Worm (Caenorhabditis elegans): ENCODE data around the gene mpc-1.
A peak's percentile ranks its signal among the peaks of the same experiment; 100 is the strongest.

Gene mpc-1

DNA sequence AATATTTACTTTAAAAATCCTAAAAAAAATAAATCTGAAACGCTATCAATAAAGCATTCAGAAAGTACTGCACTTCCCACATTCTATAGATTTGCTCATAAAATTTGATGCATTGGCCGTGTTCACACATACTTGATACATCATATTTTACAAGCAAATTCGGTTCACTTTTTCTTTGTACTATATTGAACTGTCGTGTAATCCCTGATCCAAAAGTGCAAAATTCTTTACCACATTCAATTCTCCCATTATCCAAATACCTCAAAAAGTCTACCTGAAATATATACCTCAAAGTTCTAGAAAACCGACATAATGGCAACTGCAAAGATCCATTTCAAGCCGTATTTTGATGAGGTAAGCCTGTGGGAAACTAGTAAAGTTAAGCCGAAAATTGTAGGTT is 28.5 kb downstream of the mpc-1 start, which contains the start of gene nex-3:
nex-3 (plus strand) TSS at position 301 of the 400 bp plus-strand sequence.
- no peak for TF ChIP-seq unc-120 (tag; optimal IDR thresholded peaks at IDR 0.05; ENCODE audit: poor library complexity, severe bottlenecking)
- TF ChIP-seq ceh-83 (GFP tag; optimal IDR thresholded peaks at IDR 0.05) = no peak
- TF ChIP-seq blmp-1 (tag; optimal IDR thresholded peaks at IDR 0.05) = no peak
- TF ChIP-seq mab-5 (tag; optimal IDR thresholded peaks at IDR 0.05) = no peak
- no peak for TF ChIP-seq unc-62 (GFP tag; optimal IDR thresholded peaks at IDR 0.05)

DNA sequence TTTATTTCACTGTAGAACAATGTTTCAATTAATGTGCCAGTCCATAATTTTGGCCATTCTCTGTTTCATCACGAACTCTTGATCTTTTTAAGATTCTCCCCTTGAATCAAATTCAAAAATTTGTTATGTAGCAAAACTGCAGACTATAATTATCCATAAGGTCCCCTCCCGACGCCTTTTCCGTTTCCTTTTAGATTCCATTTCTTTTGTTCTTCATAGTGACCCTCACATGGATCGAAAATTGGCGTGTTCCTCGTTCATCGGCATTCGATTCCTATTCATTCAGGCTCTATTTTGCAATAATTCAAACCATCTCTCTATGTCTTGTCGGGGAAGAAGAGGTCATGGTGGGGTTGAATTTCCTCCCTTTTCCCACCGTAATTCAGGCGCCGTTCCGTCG is 31.2 kb downstream of the mpc-1 start:
- TF ChIP-seq ceh-43 (GFP tag; optimal IDR thresholded peaks at IDR 0.05) (peak; percentile 96), ceh-83 (GFP tag; optimal IDR thresholded peaks at IDR 0.05) (no peak)

DNA sequence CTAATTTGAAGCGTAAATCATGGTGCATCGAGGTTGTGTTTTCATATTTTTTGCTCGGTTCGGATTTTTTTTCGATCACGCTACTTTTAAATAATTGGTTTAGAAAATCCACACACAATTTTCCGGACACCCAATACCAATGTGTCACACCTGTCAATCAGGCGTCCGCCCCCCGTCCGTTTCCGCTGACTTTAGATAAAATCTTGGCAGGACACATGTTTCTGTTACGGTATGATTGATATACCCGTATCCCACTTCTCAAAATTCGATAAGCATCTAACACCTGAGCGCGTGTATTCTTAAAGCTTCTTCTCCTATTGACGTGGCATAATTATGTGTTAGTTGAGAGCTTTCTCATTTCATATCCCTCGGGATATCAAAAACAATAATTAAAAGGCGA is 34.8 kb downstream of the mpc-1 start:
- peak; percentile 18 for TF ChIP-seq nhr-2 (tag; optimal IDR thresholded peaks at IDR 0.05)
- peak; percentile 80 for TF ChIP-seq unc-62 (GFP tag; optimal IDR thresholded peaks at IDR 0.05)
- peak; percentile 67 for TF ChIP-seq elt-1 (tag; optimal IDR thresholded peaks at IDR 0.05; ENCODE audit: borderline replicate concordance, insufficient read depth)
- no peak for TF ChIP-seq mls-2 (tag; optimal IDR thresholded peaks at IDR 0.05)
- TF ChIP-seq ceh-43 (GFP tag; optimal IDR thresholded peaks at IDR 0.05) = peak; percentile 77

DNA sequence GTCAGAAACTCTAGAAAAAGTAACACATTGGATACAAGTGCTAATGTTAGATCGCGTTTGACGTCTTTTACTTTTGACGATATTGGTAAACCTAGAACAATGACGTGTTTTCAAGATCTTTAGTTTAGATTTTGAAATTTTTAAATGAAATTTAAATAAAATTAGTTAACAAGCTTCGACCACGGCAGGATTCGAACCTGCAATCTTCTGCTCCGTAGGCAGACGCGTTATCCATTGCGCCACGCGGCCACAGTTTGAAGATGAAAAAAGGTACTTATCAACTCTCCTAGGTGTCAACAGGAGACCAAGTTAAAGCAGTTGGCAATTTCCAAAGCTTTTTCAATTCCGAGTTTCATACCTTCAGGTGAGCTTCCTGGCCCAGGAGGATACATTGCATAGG is 36.1 kb downstream of the mpc-1 start:
- TF ChIP-seq mls-2 (tag; optimal IDR thresholded peaks at IDR 0.05) (no peak), nhr-12 (tag; optimal IDR thresholded peaks at IDR 0.05) (no peak), ceh-83 (GFP tag; optimal IDR thresholded peaks at IDR 0.05) (no peak), mep-1 (tag; optimal IDR thresholded peaks at IDR 0.05) (no peak), elt-3 (tag; optimal IDR thresholded peaks at IDR 0.05) (no peak), tbx-8 (GFP tag; optimal IDR thresholded peaks at IDR 0.05) (no peak), nhr-76 (tag; optimal IDR thresholded peaks at IDR 0.05) (no peak), unc-62 (GFP tag; optimal IDR thresholded peaks at IDR 0.05) (no peak), ham-2 (GFP tag; optimal IDR thresholded peaks at IDR 0.05) (no peak), drap-1 (GFP tag; optimal IDR thresholded peaks at IDR 0.05) (no peak), ceh-43 (GFP tag; optimal IDR thresholded peaks at IDR 0.05) (no peak), lin-32 (GFP tag; optimal IDR thresholded peaks at IDR 0.05) (no peak), sem-2 (GFP tag; optimal IDR thresholded peaks at IDR 0.05) (no peak), nhr-2 (tag; optimal IDR thresholded peaks at IDR 0.05) (no peak), lin-13 (tag; optimal IDR thresholded peaks at IDR 0.05) (no peak)

DNA sequence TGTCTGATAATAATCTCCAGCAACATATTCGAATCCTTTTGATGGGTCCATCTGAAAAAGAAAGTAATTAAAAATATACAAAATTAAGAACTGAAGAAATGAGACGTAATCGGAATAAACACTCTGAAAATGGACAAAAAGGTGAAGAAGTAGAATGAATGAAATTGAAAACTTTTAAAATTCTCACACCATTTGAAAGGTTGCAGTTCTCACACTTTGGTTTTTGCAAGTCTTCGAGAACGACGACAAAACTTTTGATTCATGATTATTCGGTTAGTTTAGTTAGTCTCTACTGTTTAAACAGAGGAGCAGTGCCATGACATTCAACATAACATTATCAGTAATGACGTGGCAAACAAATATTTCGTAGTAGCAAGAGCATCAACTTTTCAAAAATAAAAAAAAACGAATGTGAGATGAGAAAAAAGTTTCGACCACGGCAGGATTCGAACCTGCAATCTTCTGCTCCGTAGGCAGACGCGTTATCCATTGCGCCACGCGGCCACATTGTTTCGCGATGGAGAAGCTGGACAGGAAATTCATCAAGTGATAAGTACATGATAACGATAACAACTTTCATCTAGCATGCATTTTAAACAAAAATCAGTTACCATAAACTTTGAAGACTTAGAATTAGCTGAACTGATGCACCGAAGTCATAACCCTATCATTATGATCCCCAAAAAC is 36.8 kb downstream of the mpc-1 start, which contains the start of gene ceh-43:
ceh-43 (minus strand) TSS at position 51 of the 687 bp plus-strand sequence.
- TF ChIP-seq nhr-237 (tag; optimal IDR thresholded peaks at IDR 0.05) (no peak), unc-62 (GFP tag; optimal IDR thresholded peaks at IDR 0.05) (no peak), nhr-76 (tag; optimal IDR thresholded peaks at IDR 0.05) (no peak), flh-1 (GFP tag; optimal IDR thresholded peaks at IDR 0.05) (no peak), M03D4.4 (tag; optimal IDR thresholded peaks at IDR 0.05) (no peak), blmp-1 (tag; optimal IDR thresholded peaks at IDR 0.05) (no peak), ham-2 (GFP tag; optimal IDR thresholded peaks at IDR 0.05) (no peak), mls-2 (tag; optimal IDR thresholded peaks at IDR 0.05) (no peak), lin-13 (tag; optimal IDR thresholded peaks at IDR 0.05) (no peak), nhr-12 (tag; optimal IDR thresholded peaks at IDR 0.05) (no peak), nhr-28 (tag; optimal IDR thresholded peaks at IDR 0.05) (no peak), snpc-4 (tag; optimal IDR thresholded peaks at IDR 0.05) (no peak), ceh-43 (GFP tag; optimal IDR thresholded peaks at IDR 0.05) (no peak), hlh-1 (tag; optimal IDR thresholded peaks at IDR 0.05) (no peak)

DNA sequence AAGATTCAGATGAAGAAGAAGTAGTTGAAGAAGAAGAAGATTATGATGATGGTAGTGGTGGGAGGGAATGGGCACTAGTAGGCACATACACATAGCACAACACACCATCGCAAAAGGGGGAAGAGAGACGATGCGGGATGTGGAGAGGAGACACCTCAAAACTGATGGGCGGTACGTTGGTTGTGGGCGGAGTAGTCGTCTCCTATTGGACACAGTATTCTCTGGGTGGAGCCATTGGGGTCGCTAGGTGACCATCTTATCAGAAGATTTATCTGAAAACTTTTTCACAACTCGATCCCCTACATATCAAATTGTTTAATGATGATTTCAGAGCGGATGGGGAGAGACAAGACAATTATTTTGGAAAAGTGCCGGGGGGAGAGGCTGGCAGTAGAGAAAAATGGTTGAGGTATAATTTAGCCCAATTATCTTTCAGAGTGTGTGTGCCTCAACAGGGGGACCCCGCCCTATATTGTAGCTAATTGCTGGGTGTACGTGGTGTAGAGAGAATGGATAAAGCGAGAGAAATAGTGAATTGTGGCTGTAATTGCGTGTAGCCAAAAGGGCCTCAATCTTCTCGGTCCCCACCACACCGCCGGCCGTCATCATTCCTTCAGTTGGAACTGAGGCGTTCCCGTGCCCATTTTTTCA is 37.6 kb downstream of the mpc-1 start:
- TF ChIP-seq drap-1 (GFP tag; optimal IDR thresholded peaks at IDR 0.05) (no peak), ham-2 (GFP tag; optimal IDR thresholded peaks at IDR 0.05) (peak; percentile 44), ces-1 (GFP tag; optimal IDR thresholded peaks at IDR 0.05) (no peak), mls-2 (tag; optimal IDR thresholded peaks at IDR 0.05) (peak; percentile 50), lsy-2 (tag; optimal IDR thresholded peaks at IDR 0.05) (peak; percentile 71), M03D4.4 (tag; optimal IDR thresholded peaks at IDR 0.05) (no peak), zip-8 (tag; optimal IDR thresholded peaks at IDR 0.05) (no peak), ceh-43 (GFP tag; optimal IDR thresholded peaks at IDR 0.05) (peak; percentile 99), snpc-4 (tag; optimal IDR thresholded peaks at IDR 0.05) (no peak), pha-4 (tag; optimal IDR thresholded peaks at IDR 0.05) (no peak), sptf-1 (tag; optimal IDR thresholded peaks at IDR 0.05) (peak; percentile 39), unc-39 (tag; optimal IDR thresholded peaks at IDR 0.05) (no peak)
